Fruit fly (Drosophila melanogaster) whole organism, adult: Measurements from ENCODE around the gene CG10383.

ENCODE experiments used
- CG12768 ChIP-seq: fragments of 200-800 bp; sonication (Bioruptor generic); optimal IDR thresholded peaks from 2 replicates; lab custom pipeline; 2017; ENCODE audit warnings: missing biosample characterization, missing genetic modification characterization, mild to moderate bottlenecking, moderate library complexity, missing genetic modification reagents
- CG33017 ChIP-seq: fragments of 200-800 bp; sonication (Bioruptor generic); optimal IDR thresholded peaks from 2 replicates; lab custom pipeline; 2018; ENCODE audit warnings: missing biosample characterization, mild to moderate bottlenecking, missing genetic modification characterization, moderate library complexity
- CG7101 ChIP-seq: fragments of 200-800 bp; sonication (Bioruptor generic); optimal IDR thresholded peaks from 2 replicates; lab custom pipeline; 2018; ENCODE audit warnings: missing biosample characterization, mild to moderate bottlenecking, missing genetic modification characterization, moderate library complexity
- Clk ChIP-seq: fragments of 200-800 bp; sonication (Bioruptor generic); optimal IDR thresholded peaks from 2 replicates; lab custom pipeline; 2017; ENCODE audit warnings: missing biosample characterization, missing genetic modification characterization
- bab1 ChIP-seq: fragments of 200-800 bp; sonication (Bioruptor generic); optimal IDR thresholded peaks from 3 replicates; lab custom pipeline; 2019; ENCODE audit warnings: missing biosample characterization, mild to moderate bottlenecking, missing genetic modification characterization, moderate library complexity
- cic ChIP-seq: fragments of 200-800 bp; sonication (Bioruptor generic); optimal IDR thresholded peaks from 2 replicates; lab custom pipeline; 2017; ENCODE audit warnings: missing biosample characterization, mild to moderate bottlenecking, missing genetic modification characterization, moderate library complexity
- cnc ChIP-seq, 2 experiments: fragments of >200 bp; optimal IDR thresholded peaks; 2 replicates each; lab custom pipeline; 2017
- kay ChIP-seq: fragments of 200-800 bp; sonication (Bioruptor generic); peaks from one replicate; lab custom pipeline; 2016; ENCODE audit warnings: missing biosample characterization, missing genetic modification characterization, borderline replicate concordance
- ovo ChIP-seq: fragments of 200-800 bp; sonication (Bioruptor generic); optimal IDR thresholded peaks from 2 replicates; lab custom pipeline; 2016; ENCODE audit warnings: missing biosample characterization, missing genetic modification characterization
- tj ChIP-seq: fragments of 200-800 bp; sonication (Bioruptor generic); optimal IDR thresholded peaks from 3 replicates; lab custom pipeline; 2017; ENCODE audit warnings: missing biosample characterization, mild to moderate bottlenecking, missing genetic modification characterization, moderate library complexity

DNA sequence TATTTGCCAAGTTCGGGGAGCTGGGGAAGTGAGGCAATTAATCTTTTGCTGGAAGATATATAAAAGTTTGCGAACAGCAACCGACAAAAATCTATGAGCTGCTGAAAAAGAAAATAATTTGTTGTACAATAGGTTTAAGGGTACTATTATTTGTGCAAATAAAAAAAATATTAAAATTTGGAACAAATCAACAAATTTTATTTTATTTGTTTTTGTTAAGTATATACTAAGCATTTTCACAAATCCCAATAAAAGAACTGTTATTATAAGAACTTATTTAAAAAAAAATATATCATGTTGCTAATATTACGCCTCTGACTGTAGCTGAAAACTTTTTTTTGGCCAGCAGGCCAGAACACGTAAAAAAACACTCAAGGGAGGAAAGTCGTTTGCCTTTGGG, 37.3 kb downstream of the CG10383 start:
- no peak for TF ChIP-seq cnc (optimal IDR thresholded peaks at IDR 0.05; lab: Kevin White, UChicago)
- TF ChIP-seq ovo (GFP tag; lab: Kevin White, UChicago), result no peak
- TF ChIP-seq cic, result no peak
- TF ChIP-seq kay (GFP tag; lab: Kevin White, UChicago), result no peak
- no peak for TF ChIP-seq CG7101 (tag; lab: Kevin White, UChicago)
- no peak for TF ChIP-seq CG33017
- TF ChIP-seq Clk (GFP tag; lab: Kevin White, UChicago), result no peak
- no peak for TF ChIP-seq bab1 (GFP tag; lab: Kevin White, UChicago)
- no peak for TF ChIP-seq CG12768 (GFP tag; lab: Kevin White, UChicago)
- TF ChIP-seq tj (GFP tag; lab: Kevin White, UChicago), result no peak
